Fruit fly (Drosophila melanogaster) whole organism, embryonic: ENCODE results near the gene Glyat.
A peak's percentile ranks its signal among the peaks of the same experiment; 100 is the strongest.

ENCODE experiments used
- Aef1 ChIP-seq: fragments of 200-800 bp; sonication (Bioruptor generic); IDR thresholded peaks from 3 replicates; pipeline ENCODE4 v1.3.6; 2022; ENCODE audit warnings: missing biosample characterization, missing genetic modification characterization
- Awh ChIP-seq: fragments of 200-800 bp; sonication (Bioruptor generic); IDR thresholded peaks from 2 replicates; pipeline ENCODE4, ENCODE4 v1.3.6; 2022; ENCODE audit warnings: missing biosample characterization, missing genetic modification characterization
- BEAF-32 ChIP-seq: fragments of 200-800 bp; sonication (Bioruptor generic); optimal IDR thresholded peaks from 3 replicates; lab custom pipeline; 2017; ENCODE audit warnings: missing biosample characterization, missing genetic modification characterization, mild to moderate bottlenecking, moderate library complexity, missing genetic modification reagents
- CG11696 ChIP-seq: fragments of 200-800 bp; sonication (Bioruptor generic); IDR thresholded peaks from 2 replicates; pipeline ENCODE4 v1.3.6; 2022; ENCODE audit warnings: missing biosample characterization, missing genetic modification characterization
- CG12236 ChIP-seq: fragments of 200-800 bp; sonication (Bioruptor generic); optimal IDR thresholded peaks from 2 replicates; lab custom pipeline; 2016; ENCODE audit warnings: missing biosample characterization, missing genetic modification characterization
- CG15479 ChIP-seq: fragments of 200-800 bp; sonication (Bioruptor generic); optimal IDR thresholded peaks from 3 replicates; lab custom pipeline; 2019; ENCODE audit warnings: missing biosample characterization, mild to moderate bottlenecking, missing genetic modification characterization, moderate library complexity
- CG17359 ChIP-seq: fragments of 200-800 bp; sonication (Bioruptor generic); optimal IDR thresholded peaks from 3 replicates; lab custom pipeline; 2018; ENCODE audit warnings: missing biosample characterization, mild to moderate bottlenecking, missing genetic modification characterization, moderate library complexity
- CG18599 ChIP-seq: fragments of 200-800 bp; sonication (Bioruptor generic); optimal IDR thresholded peaks from 3 replicates; lab custom pipeline; 2017; ENCODE audit warnings: missing biosample characterization, missing genetic modification characterization, mild to moderate bottlenecking, moderate library complexity, missing genetic modification reagents
- CG3065 ChIP-seq: fragments of 200-800 bp; sonication (Bioruptor generic); optimal IDR thresholded peaks from 2 replicates; lab custom pipeline; 2016; ENCODE audit warnings: missing biosample characterization, missing genetic modification characterization
- CG31224 ChIP-seq: fragments of 200-800 bp; sonication (Bioruptor generic); IDR thresholded peaks from 2 replicates; pipeline ENCODE4 v1.3.6; 2022; ENCODE audit warnings: missing biosample characterization, missing genetic modification characterization
- CG31365 ChIP-seq: fragments of 200-800 bp; sonication (Bioruptor generic); optimal IDR thresholded peaks from 2 replicates; lab custom pipeline; 2018; ENCODE audit warnings: missing biosample characterization, mild to moderate bottlenecking, missing genetic modification characterization
- CG6175 ChIP-seq: fragments of 200-800 bp; sonication (Bioruptor generic); IDR thresholded peaks from 3 replicates; pipeline ENCODE4 v1.3.6; 2022; ENCODE audit warnings: missing biosample characterization, missing genetic modification characterization
- CG6791 ChIP-seq: fragments of 200-800 bp; sonication (Bioruptor generic); IDR thresholded peaks from 3 replicates; pipeline ENCODE4 v1.3.6; 2022; ENCODE audit warnings: missing biosample characterization, missing genetic modification characterization; ENCODE audit not compliant: partially characterized antibody
- CG8089 ChIP-seq: fragments of 200-800 bp; sonication (Bioruptor generic); optimal IDR thresholded peaks from 3 replicates; lab custom pipeline; 2016; ENCODE audit warnings: missing biosample characterization, missing genetic modification characterization
- CG8290 ChIP-seq, 3 experiments: fragments of 200-800 bp; sonication (Bioruptor generic); optimal IDR thresholded peaks; 2 replicates each; lab custom pipeline; 2016 to 2019; ENCODE audit warnings: missing biosample characterization in 3 of 3, missing genetic modification characterization in 3 of 3, mild to moderate bottlenecking in 2 of 3, moderate library complexity in 1 of 3
- Drgx ChIP-seq: fragments of 200-800 bp; sonication (Bioruptor generic); IDR thresholded peaks from 2 replicates; pipeline ENCODE4 v1.3.6; 2022; ENCODE audit warnings: missing biosample characterization, missing genetic modification characterization
- Hey ChIP-seq: fragments of 200-800 bp; sonication (Bioruptor generic); optimal IDR thresholded peaks from 3 replicates; lab custom pipeline; 2018; ENCODE audit warnings: missing biosample characterization, mild to moderate bottlenecking, missing genetic modification characterization
- HmgD ChIP-seq: fragments of 200-800 bp; sonication (Bioruptor generic); optimal IDR thresholded peaks from 3 replicates; lab custom pipeline; 2016; ENCODE audit warnings: missing biosample characterization, missing genetic modification characterization
- Hr39 ChIP-seq: fragments of >200 bp; optimal IDR thresholded peaks from 2 replicates; lab custom pipeline; 2017
- Lhr ChIP-seq: fragments of 200-800 bp; sonication (Bioruptor generic); optimal IDR thresholded peaks from 3 replicates; lab custom pipeline; 2017; ENCODE audit warnings: mild to moderate bottlenecking, missing biosample characterization, missing genetic modification reagents, missing genetic modification characterization
- Med ChIP-seq: fragments of 200-800 bp; sonication (Bioruptor generic); peaks from one replicate; lab custom pipeline; 2016; ENCODE audit warnings: missing biosample characterization, missing genetic modification characterization, mild to moderate bottlenecking, inconsistent platforms, moderate library complexity
- Meics ChIP-seq: fragments of 200-800 bp; sonication (Bioruptor generic); optimal IDR thresholded peaks from 2 replicates; lab custom pipeline; 2017; ENCODE audit warnings: missing biosample characterization, mild to moderate bottlenecking, missing genetic modification characterization
- Ptx1 ChIP-seq: fragments of 200-800 bp; sonication (Bioruptor generic); IDR thresholded peaks from 2 replicates; pipeline ENCODE4 v1.3.6; 2022; ENCODE audit warnings: missing biosample characterization, missing genetic modification characterization
- Ravus ChIP-seq: fragments of 200-800 bp; sonication (Bioruptor generic); IDR thresholded peaks from 2 replicates; pipeline ENCODE4 v1.3.6; 2022; ENCODE audit warnings: missing biosample characterization, missing genetic modification characterization
- Rx ChIP-seq: fragments of 200-800 bp; sonication (Bioruptor generic); IDR thresholded peaks from 2 replicates; pipeline ENCODE4 v1.3.6; 2022; ENCODE audit warnings: missing biosample characterization, missing genetic modification characterization
- Taf1 ChIP-seq: fragments of 200-800 bp; sonication (Bioruptor generic); IDR thresholded peaks from 2 replicates; pipeline ENCODE4 v1.3.6; 2022; ENCODE audit warnings: missing biosample characterization, missing genetic modification characterization
- amos ChIP-seq: fragments of 200-800 bp; sonication (Bioruptor generic); IDR thresholded peaks from 2 replicates; pipeline ENCODE4 v1.3.6; 2022; ENCODE audit warnings: missing biosample characterization, missing genetic modification characterization; ENCODE audit not compliant: partially characterized antibody
- ase ChIP-seq: fragments of 200-800 bp; sonication (Bioruptor generic); IDR thresholded peaks from 3 replicates; pipeline ENCODE4 v1.3.6; 2022; ENCODE audit warnings: missing biosample characterization, missing genetic modification characterization
- bigmax ChIP-seq: fragments of 200-800 bp; sonication (Bioruptor generic); optimal IDR thresholded peaks from 2 replicates; lab custom pipeline; 2018; ENCODE audit warnings: missing biosample characterization, mild to moderate bottlenecking, missing genetic modification characterization
- chinmo ChIP-seq: fragments of 200-800 bp; sonication (Bioruptor generic); IDR thresholded peaks from 4 replicates; pipeline ENCODE4 v1.3.6; 2022; ENCODE audit warnings: missing biosample characterization, missing genetic modification characterization; ENCODE audit not compliant: partially characterized antibody
- chm ChIP-seq: fragments of 200-800 bp; sonication (Bioruptor generic); IDR thresholded peaks from 2 replicates; pipeline ENCODE4 v1.3.6; 2022; ENCODE audit warnings: missing biosample characterization, missing genetic modification characterization
- ci ChIP-seq: fragments of 200-800 bp; sonication (Bioruptor generic); IDR thresholded peaks from 3 replicates; pipeline ENCODE4 v1.3.6; 2022; ENCODE audit warnings: missing biosample characterization, missing genetic modification characterization
- danr ChIP-seq: fragments of 200-800 bp; sonication (Bioruptor generic); IDR thresholded peaks from 2 replicates; pipeline ENCODE4 v1.3.6; 2022; ENCODE audit warnings: missing biosample characterization, missing genetic modification characterization
- ewg ChIP-seq: fragments of 200-800 bp; sonication (Bioruptor generic); optimal IDR thresholded peaks from 3 replicates; lab custom pipeline; 2017; ENCODE audit warnings: mild to moderate bottlenecking, missing biosample characterization, missing genetic modification reagents, missing genetic modification characterization
- kah ChIP-seq: fragments of 200-800 bp; sonication (Bioruptor generic); optimal IDR thresholded peaks from 2 replicates; lab custom pipeline; 2018; ENCODE audit warnings: missing biosample characterization, mild to moderate bottlenecking, missing genetic modification characterization
- lab ChIP-seq: fragments of 200-800 bp; sonication (Bioruptor generic); optimal IDR thresholded peaks from 3 replicates; lab custom pipeline; 2017; ENCODE audit warnings: missing biosample characterization, missing genetic modification characterization, mild to moderate bottlenecking, moderate library complexity, missing genetic modification reagents
- mld ChIP-seq: fragments of 200-800 bp; sonication (Bioruptor generic); IDR thresholded peaks from 3 replicates; pipeline ENCODE4 v1.3.6; 2022; ENCODE audit warnings: missing biosample characterization, missing genetic modification characterization; ENCODE audit not compliant: partially characterized antibody
- nerfin-1 ChIP-seq: fragments of 200-800 bp; sonication (Bioruptor generic); optimal IDR thresholded peaks from 3 replicates; lab custom pipeline; 2019; ENCODE audit warnings: missing biosample characterization, mild to moderate bottlenecking, missing genetic modification characterization, moderate library complexity
- nmo ChIP-seq: fragments of 200-800 bp; sonication (Bioruptor generic); optimal IDR thresholded peaks from 2 replicates; lab custom pipeline; 2018; ENCODE audit warnings: missing biosample characterization, mild to moderate bottlenecking, missing genetic modification characterization, moderate library complexity
- pum ChIP-seq: fragments of 200-800 bp; sonication (Bioruptor generic); optimal IDR thresholded peaks from 2 replicates; lab custom pipeline; 2016; ENCODE audit warnings: missing biosample characterization, missing genetic modification characterization
- rib ChIP-seq: fragments of 200-800 bp; sonication (Bioruptor generic); IDR thresholded peaks from 2 replicates; pipeline ENCODE4 v1.3.6; 2022; ENCODE audit warnings: missing biosample characterization, missing genetic modification characterization
- run ChIP-seq: fragments of 200-800 bp; sonication (Bioruptor generic); optimal IDR thresholded peaks from 3 replicates; lab custom pipeline; 2018; ENCODE audit warnings: missing biosample characterization, mild to moderate bottlenecking, missing genetic modification characterization
- slp2 ChIP-seq: fragments of 200-800 bp; sonication (Bioruptor generic); optimal IDR thresholded peaks from 2 replicates; lab custom pipeline; 2016; ENCODE audit warnings: missing biosample characterization, missing genetic modification characterization
- stc ChIP-seq: fragments of 200-800 bp; sonication (Bioruptor generic); IDR thresholded peaks from 2 replicates; pipeline ENCODE4 v1.3.6; 2022; ENCODE audit warnings: missing biosample characterization, missing genetic modification characterization
- sug ChIP-seq: fragments of 200-800 bp; optimal IDR thresholded peaks from 2 replicates; lab custom pipeline; 2019; ENCODE audit warnings: missing biosample characterization, mild to moderate bottlenecking, missing genetic modification characterization, moderate library complexity
- tgo ChIP-seq: fragments of 200-800 bp; sonication (Bioruptor generic); IDR thresholded peaks from 3 replicates; pipeline ENCODE4 v1.3.6; 2022; ENCODE audit warnings: missing biosample characterization, missing genetic modification characterization
- wdn ChIP-seq: fragments of 200-800 bp; sonication (Bioruptor generic); IDR thresholded peaks from 2 replicates; pipeline ENCODE4 v1.3.6; 2022; ENCODE audit warnings: missing biosample characterization, missing genetic modification characterization
- yki ChIP-seq: fragments of >200 bp; optimal IDR thresholded peaks from 3 replicates; lab custom pipeline; 2018
- zen2 ChIP-seq: fragments of 200-800 bp; sonication (Bioruptor generic); IDR thresholded peaks from 3 replicates; pipeline ENCODE4 v1.3.6; 2022; ENCODE audit warnings: missing biosample characterization, missing genetic modification characterization; ENCODE audit not compliant: partially characterized antibody
- zfh2 ChIP-seq: fragments of 200-800 bp; sonication (Bioruptor generic); optimal IDR thresholded peaks from 2 replicates; lab custom pipeline; 2016; ENCODE audit warnings: missing biosample characterization, missing genetic modification characterization

The Glyat gene

dm6 chr2L:7993062-7993685 lies 17.3 kb downstream of the Glyat start (continued):
- TF ChIP-seq Ravus (GFP tag; lab: Robert Waterston, UW) (no peak), stc (GFP tag; lab: Robert Waterston, UW) (peak; percentile 14; the same call in 1 of the 2 replicates), Lhr (GFP tag; lab: Kevin White, UChicago) (no peak), Awh (GFP tag; lab: Robert Waterston, UW) (peak; percentile 27; the same call in 1 of the 2 replicates), CG6791 (no peak), run (no peak), Meics (GFP tag; lab: Kevin White, UChicago) (peak; percentile 3), tgo (no peak), CG3065 (GFP tag; lab: Kevin White, UChicago) (peak; percentile 25), BEAF-32 (GFP tag; lab: Kevin White, UChicago) (no peak), CG12236 (GFP tag; lab: Kevin White, UChicago) (no peak), Hey (tag; lab: Kevin White, UChicago) (peak; percentile 34), Drgx (GFP tag; lab: Robert Waterston, UW) (peak; percentile 16; the same call in 1 of the 2 replicates), Hr39 (lab: Kevin White, UChicago) (no peak), chinmo (GFP tag; lab: Robert Waterston, UW) (0 out of 4 replicates have a peak, but pooled peaks have one; percentile 20), nmo (no peak), CG11696 (GFP tag; lab: Robert Waterston, UW) (no peak), zen2 (GFP tag; lab: Robert Waterston, UW) (no peak), CG17359 (tag; lab: Kevin White, UChicago) (peak; percentile 23), amos (GFP tag; lab: Robert Waterston, UW) (no peak), danr (GFP tag; lab: Robert Waterston, UW) (no peak), nerfin-1 (tag; lab: Kevin White, UChicago) (no peak), sug (peak; percentile 58), mld (0 out of 3 replicates have a peak, but pooled peaks have one; percentile 11), chm (GFP tag; lab: Robert Waterston, UW) (0 out of 2 replicates have a peak, but pooled peaks have one; percentile 22), ase (GFP tag; lab: Robert Waterston, UW) (no peak), zfh2 (peak; percentile 13), CG18599 (GFP tag; lab: Kevin White, UChicago) (no peak), Taf1 (GFP tag; lab: Robert Waterston, UW) (0 out of 2 replicates have a peak, but pooled peaks have one; percentile 4), pum (no peak), CG8089 (GFP tag; lab: Kevin White, UChicago) (no peak), CG15479 (GFP tag; lab: Kevin White, UChicago) (peak; percentile 6), Med (GFP tag; lab: Kevin White, UChicago) (peak; percentile 76), Aef1 (GFP tag; lab: Robert Waterston, UW) (no peak), Rx (GFP tag; lab: Robert Waterston, UW) (no peak), ewg (GFP tag; lab: Kevin White, UChicago) (peak; percentile 35), rib (GFP tag; lab: Robert Waterston, UW) (peak; percentile 19; the same call in 1 of the 2 replicates), Ptx1 (GFP tag; lab: Robert Waterston, UW) (0 out of 2 replicates have a peak, but pooled peaks have one; percentile 5), slp2 (no peak), wdn (GFP tag; lab: Robert Waterston, UW) (no peak), CG6175 (GFP tag; lab: Robert Waterston, UW) (no peak), HmgD (no peak), lab (GFP tag; lab: Kevin White, UChicago) (peak; percentile 33), bigmax (GFP tag; lab: Kevin White, UChicago) (peak; percentile 38), kah (GFP tag; lab: Kevin White, UChicago) (peak; percentile 87), CG31224 (no peak), yki (lab: Kevin White, UChicago) (no peak), ci (peak; percentile 61; the same call in 1 of the 3 replicates), CG31365 (no peak), CG8290 (GFP tag; optimal IDR thresholded peaks at IDR 0.05; lab: Kevin White, UChicago) (no peak), CG8290 (tag; optimal IDR thresholded peaks at IDR 0.05; lab: Kevin White, UChicago) (peak in 1 of 2 experiments; percentile 60)
